Worm (Caenorhabditis elegans) whole organism, late embryonic: ENCODE results near the gene ttll-12.

Experiments used
- F13H6.1 ChIP-seq: sonication (generic microtip); optimal IDR thresholded peaks from 2 replicates; lab custom pipeline; 2016; ENCODE audit warnings: missing genetic modification characterization, missing compliant biosample characterization
- T23F11.4 ChIP-seq: fragments of 200-800 bp; sonication (Bioruptor generic); optimal IDR thresholded peaks from 2 replicates; lab custom pipeline; 2018; ENCODE audit warnings: mild to moderate bottlenecking, missing genetic modification characterization, missing compliant biosample characterization
- Y22D7AL.16 ChIP-seq: sonication (generic microtip); optimal IDR thresholded peaks from 2 replicates; lab custom pipeline; 2016; ENCODE audit warnings: missing genetic modification characterization, missing compliant biosample characterization
- ahr-1 ChIP-seq: sonication (generic microtip); optimal IDR thresholded peaks from 2 replicates; lab custom pipeline; 2016; ENCODE audit warnings: missing genetic modification characterization, missing compliant biosample characterization
- ceh-18 ChIP-seq: sonication (generic microtip); optimal IDR thresholded peaks from 2 replicates; lab custom pipeline; 2016; ENCODE audit warnings: missing genetic modification characterization, missing compliant biosample characterization
- ceh-19 ChIP-seq: fragments of 200-800 bp; sonication (Bioruptor generic); optimal IDR thresholded peaks from 2 replicates; lab custom pipeline; 2018; ENCODE audit warnings: mild to moderate bottlenecking, missing genetic modification characterization, missing compliant biosample characterization
- ceh-2 ChIP-seq: sonication (generic microtip); optimal IDR thresholded peaks from 2 replicates; lab custom pipeline; 2016; ENCODE audit warnings: missing genotype, missing genetic modification characterization, missing compliant biosample characterization
- ceh-24 ChIP-seq: sonication (generic microtip); optimal IDR thresholded peaks from 2 replicates; lab custom pipeline; 2016; ENCODE audit warnings: mild to moderate bottlenecking, missing genetic modification characterization, missing compliant biosample characterization
- ceh-30 ChIP-seq: fragments of 150-350 bp; optimal IDR thresholded peaks from 2 replicates; lab custom pipeline; 2014; ENCODE audit warnings: missing biosample characterization, missing genetic modification characterization
- ceh-31 ChIP-seq: sonication (generic microtip); optimal IDR thresholded peaks from 2 replicates; lab custom pipeline; 2016; ENCODE audit warnings: missing genetic modification characterization, missing compliant biosample characterization
- ceh-45 ChIP-seq: fragments of 200-800 bp; sonication (Bioruptor generic); IDR thresholded peaks from 2 replicates; pipeline ENCODE4 v1.3.6; 2022; ENCODE audit warnings: missing genetic modification reagents, missing genetic modification characterization, missing compliant biosample characterization
- ceh-6 ChIP-seq: fragments of 200-800 bp; sonication (Bioruptor generic); optimal IDR thresholded peaks from 2 replicates; lab custom pipeline; 2018; ENCODE audit warnings: mild to moderate bottlenecking, missing genetic modification characterization, missing compliant biosample characterization
- ceh-9 ChIP-seq: sonication (generic microtip); optimal IDR thresholded peaks from 2 replicates; lab custom pipeline; 2016; ENCODE audit warnings: mild to moderate bottlenecking, missing genetic modification characterization, inconsistent platforms, missing compliant biosample characterization
- che-1 ChIP-seq: sonication (generic microtip); optimal IDR thresholded peaks from 2 replicates; lab custom pipeline; 2016; ENCODE audit warnings: mild to moderate bottlenecking, missing genetic modification characterization, missing compliant biosample characterization
- dmd-4 ChIP-seq: sonication (generic microtip); optimal IDR thresholded peaks from 2 replicates; lab custom pipeline; 2016; ENCODE audit warnings: borderline replicate concordance, missing genetic modification characterization, missing compliant biosample characterization
- dve-1 ChIP-seq: sonication (generic microtip); optimal IDR thresholded peaks from 2 replicates; lab custom pipeline; 2017; ENCODE audit warnings: antibody characterized with exemption, mild to moderate bottlenecking, missing genetic modification characterization, missing compliant biosample characterization
- elt-2 ChIP-seq: sonication (generic microtip); optimal IDR thresholded peaks from 2 replicates; lab custom pipeline; 2016; ENCODE audit warnings: missing genetic modification reagents, missing genetic modification characterization, missing compliant biosample characterization
- fax-1 ChIP-seq: sonication (generic microtip); optimal IDR thresholded peaks from 2 replicates; lab custom pipeline; 2016; ENCODE audit warnings: missing genotype, missing genetic modification characterization, missing compliant biosample characterization
- gmeb-2 ChIP-seq: sonication (generic microtip); optimal IDR thresholded peaks from 2 replicates; lab custom pipeline; 2016; ENCODE audit warnings: missing genetic modification characterization, inconsistent platforms, missing compliant biosample characterization
- hlh-13 ChIP-seq: fragments of 200-800 bp; sonication (Bioruptor generic); optimal IDR thresholded peaks from 2 replicates; lab custom pipeline; 2018; ENCODE audit warnings: mild to moderate bottlenecking, missing genetic modification characterization, missing compliant biosample characterization
- hlh-15 ChIP-seq: sonication (generic microtip); optimal IDR thresholded peaks from 2 replicates; lab custom pipeline; 2016; ENCODE audit warnings: missing genetic modification characterization, missing compliant biosample characterization
- hlh-8 ChIP-seq: sonication (generic microtip); optimal IDR thresholded peaks from 2 replicates; lab custom pipeline; 2016; ENCODE audit warnings: missing genotype, missing genetic modification characterization, missing compliant biosample characterization
- lin-11 ChIP-seq: fragments of 200-800 bp; sonication (Bioruptor generic); optimal IDR thresholded peaks from 2 replicates; lab custom pipeline; 2018; ENCODE audit warnings: mild to moderate bottlenecking, missing genetic modification characterization, missing compliant biosample characterization
- nhr-11 ChIP-seq: fragments of 150-350 bp; optimal IDR thresholded peaks from 2 replicates; lab custom pipeline; 2014; ENCODE audit warnings: missing biosample characterization, missing genetic modification characterization
- nhr-232 ChIP-seq: sonication (generic microtip); optimal IDR thresholded peaks from 2 replicates; lab custom pipeline; 2016; ENCODE audit warnings: missing genetic modification characterization, missing compliant biosample characterization
- odd-2 ChIP-seq: sonication (generic microtip); optimal IDR thresholded peaks from 2 replicates; lab custom pipeline; 2017; ENCODE audit warnings: antibody characterized with exemption, mild to moderate bottlenecking, missing genetic modification characterization, missing compliant biosample characterization
- pat-9 ChIP-seq: fragments of 200-800 bp; sonication (Bioruptor generic); optimal IDR thresholded peaks from 2 replicates; lab custom pipeline; 2018; ENCODE audit warnings: mild to moderate bottlenecking, missing genetic modification characterization, moderate library complexity, missing compliant biosample characterization
- pax-1 ChIP-seq: fragments of 150-350 bp; optimal IDR thresholded peaks from 2 replicates; lab custom pipeline; 2014; ENCODE audit warnings: missing biosample characterization, missing genetic modification characterization
- pha-2 ChIP-seq: sonication (generic microtip); optimal IDR thresholded peaks from 2 replicates; lab custom pipeline; 2017; ENCODE audit warnings: mild to moderate bottlenecking, missing genetic modification characterization, missing compliant biosample characterization
- pha-4 ChIP-seq: fragments of 150-350 bp; optimal IDR thresholded peaks from 2 replicates; lab custom pipeline; 2018; ENCODE audit warnings: missing biosample characterization, missing genetic modification reagents, missing genetic modification characterization
- pros-1 ChIP-seq: fragments of 150-350 bp; optimal IDR thresholded peaks from 2 replicates; lab custom pipeline; 2014; ENCODE audit warnings: missing biosample characterization, missing genetic modification reagents, missing genetic modification characterization
- ref-2 ChIP-seq: sonication (generic microtip); optimal IDR thresholded peaks from 2 replicates; lab custom pipeline; 2016; ENCODE audit warnings: missing genetic modification characterization, missing compliant biosample characterization
- rnt-1 ChIP-seq: sonication (generic microtip); optimal IDR thresholded peaks from 2 replicates; lab custom pipeline; 2016; ENCODE audit warnings: missing genetic modification characterization, missing compliant biosample characterization
- sox-2 ChIP-seq: fragments of 200-800 bp; sonication (Bioruptor generic); IDR thresholded peaks from 2 replicates; pipeline ENCODE4 v1.3.6; 2022; ENCODE audit warnings: missing genetic modification reagents, missing genetic modification characterization, missing compliant biosample characterization
- sox-4 ChIP-seq: sonication (generic microtip); optimal IDR thresholded peaks from 2 replicates; lab custom pipeline; 2017; ENCODE audit warnings: mild to moderate bottlenecking, missing genetic modification characterization, inconsistent platforms, missing compliant biosample characterization
- tbx-7 ChIP-seq: sonication (generic microtip); optimal IDR thresholded peaks from 2 replicates; lab custom pipeline; 2016; ENCODE audit warnings: missing genotype, missing genetic modification characterization, missing compliant biosample characterization
- unc-42 ChIP-seq: sonication (generic microtip); optimal IDR thresholded peaks from 2 replicates; lab custom pipeline; 2016; ENCODE audit warnings: missing genotype, missing genetic modification characterization, missing compliant biosample characterization
- unc-55 ChIP-seq: sonication (generic microtip); optimal IDR thresholded peaks from 2 replicates; lab custom pipeline; 2017; ENCODE audit warnings: missing biosample characterization, missing genetic modification reagents, missing genetic modification characterization
- unc-86 ChIP-seq: sonication (generic microtip); optimal IDR thresholded peaks from 2 replicates; lab custom pipeline; 2016; ENCODE audit warnings: missing genetic modification characterization, missing compliant biosample characterization
- zip-5 ChIP-seq: sonication (generic microtip); optimal IDR thresholded peaks from 2 replicates; lab custom pipeline; 2016; ENCODE audit warnings: missing genetic modification characterization, missing compliant biosample characterization

Gene ttll-12

DNA sequence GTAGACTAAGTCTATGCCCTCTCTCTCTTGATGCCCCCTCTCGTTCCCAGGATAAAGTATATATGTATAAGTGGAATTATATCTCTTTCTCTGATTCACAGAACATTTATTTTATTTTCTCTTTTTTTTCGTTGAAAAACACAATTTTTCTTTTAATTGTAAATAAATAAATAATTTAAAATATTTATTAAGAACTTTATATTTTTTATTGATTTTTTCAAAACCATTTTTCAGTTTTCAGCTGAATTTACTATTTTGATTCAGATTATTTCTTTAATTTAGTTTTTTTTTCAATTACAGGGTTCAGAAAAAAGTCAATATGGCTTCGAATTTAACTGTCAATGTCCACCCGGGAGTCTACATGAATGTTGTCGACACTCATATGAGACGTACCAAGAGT is 7.5 kb upstream of the ttll-12 start, which contains the start of gene eif-3.F:
Gene eif-3.F (plus strand): TSS at position 301 of the 400 bp plus-strand sequence.
- TF ChIP-seq ceh-19 (GFP tag; lab: Kevin White, UChicago) (no peak), sox-4 (tag; lab: Kevin White, UChicago) (no peak), lin-11 (no peak), unc-55 (GFP tag; lab: Kevin White, UChicago) (no peak), pros-1 (no peak), hlh-13 (no peak), F13H6.1 (tag; lab: Kevin White, UChicago) (no peak), pat-9 (tag; lab: Kevin White, UChicago) (no peak), che-1 (tag; lab: Kevin White, UChicago) (no peak), ahr-1 (tag; lab: Kevin White, UChicago) (no peak), hlh-15 (tag; lab: Kevin White, UChicago) (no peak), pax-1 (tag; lab: Kevin White, UChicago) (no peak), ceh-24 (tag; lab: Kevin White, UChicago) (no peak), odd-2 (tag; lab: Kevin White, UChicago) (no peak), pha-2 (tag; lab: Kevin White, UChicago) (no peak), ceh-45 (GFP tag; lab: Robert Waterston, UW) (no peak)

DNA sequence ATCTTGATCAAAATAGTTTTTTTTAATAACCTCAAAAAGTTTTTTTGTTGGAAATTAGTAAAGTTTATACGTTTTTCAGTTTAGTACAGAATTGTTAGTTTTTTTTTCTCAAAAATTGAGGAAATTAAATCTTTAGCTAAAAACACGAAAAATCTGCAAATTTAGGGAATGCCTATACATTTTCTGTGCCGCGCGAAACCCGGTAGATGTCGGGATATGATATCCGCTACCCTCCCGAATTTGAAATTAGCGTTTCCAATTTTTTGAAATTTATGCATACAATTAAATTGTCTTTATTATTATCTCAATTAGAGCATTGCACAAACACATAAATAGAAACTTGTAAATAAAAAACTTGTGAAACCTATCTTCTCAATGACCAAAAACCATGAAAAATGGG is 5.8 kb upstream of the ttll-12 start:
- TF ChIP-seq ceh-19 (GFP tag; lab: Kevin White, UChicago) = no peak
- TF ChIP-seq hlh-13 = no peak

DNA sequence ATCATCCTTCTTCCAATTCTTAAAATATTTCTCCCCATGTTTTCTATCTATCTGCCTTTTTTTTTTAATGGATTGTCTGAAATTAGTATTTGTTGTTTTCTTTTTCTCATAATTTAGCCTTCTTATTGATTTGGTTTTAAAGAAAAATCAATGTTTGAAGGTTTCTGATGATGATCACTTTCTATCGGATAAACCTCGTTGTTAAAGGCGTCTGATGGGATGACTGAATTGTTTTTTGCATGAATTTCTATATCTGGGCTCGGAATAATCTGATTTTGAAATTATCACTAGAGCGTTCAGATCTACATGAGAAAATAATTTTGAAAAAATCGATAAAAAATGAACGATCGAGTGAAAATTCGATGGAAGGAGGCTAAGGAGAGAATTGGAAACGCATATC is 5.1 kb upstream of the ttll-12 start, which contains the start of gene scp-1:
Gene scp-1 (plus strand): TSS at position 301 of the 400 bp plus-strand sequence.
- TF ChIP-seq sox-2 = no peak
- TF ChIP-seq ceh-30 (tag; lab: Kevin White, UChicago) = no peak
- no peak for TF ChIP-seq nhr-11 (tag; lab: Kevin White, UChicago)
- no peak for TF ChIP-seq pros-1
- TF ChIP-seq ceh-31 = no peak
- TF ChIP-seq rnt-1 (tag; lab: Kevin White, UChicago) = no peak
- TF ChIP-seq nhr-232 (tag; lab: Kevin White, UChicago) = no peak
- TF ChIP-seq unc-55 (GFP tag; lab: Kevin White, UChicago) = no peak
- TF ChIP-seq ceh-9 (tag; lab: Kevin White, UChicago) = no peak
- TF ChIP-seq che-1 (tag; lab: Kevin White, UChicago) = no peak
- TF ChIP-seq T23F11.4 (GFP tag; lab: Kevin White, UChicago) = no peak
- TF ChIP-seq dmd-4 (tag; lab: Kevin White, UChicago) = no peak
- TF ChIP-seq, all 69 proteins: peak for 0

DNA sequence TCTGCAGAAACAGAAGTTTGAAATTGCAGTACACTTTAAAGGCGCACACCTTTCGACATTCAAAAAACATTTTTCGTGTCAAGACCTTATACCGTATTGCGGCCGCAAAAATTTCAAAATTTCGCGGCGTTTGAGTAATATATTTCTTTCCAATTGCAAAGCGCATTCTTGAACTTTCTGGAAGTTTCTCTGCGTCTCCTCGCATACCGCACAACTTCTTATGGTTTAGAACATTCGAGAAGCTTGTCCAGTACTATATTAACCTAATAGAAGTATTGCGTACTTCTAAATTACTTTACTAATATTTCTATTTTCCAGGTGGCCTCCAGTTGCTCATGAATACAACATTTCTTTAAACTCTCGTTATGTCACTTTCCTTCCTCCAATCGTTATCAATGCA is 2.1 kb upstream of the ttll-12 start:
- TF ChIP-seq ceh-18 = no peak
- no peak for TF ChIP-seq unc-42 (tag; lab: Kevin White, UChicago)
- TF ChIP-seq dmd-4 (tag; lab: Kevin White, UChicago) = no peak
- TF ChIP-seq elt-2 (tag; lab: Kevin White, UChicago) = no peak
- TF ChIP-seq tbx-7 (tag; lab: Kevin White, UChicago) = no peak
- no peak for TF ChIP-seq fax-1
- TF ChIP-seq, all 69 proteins: peak for 0

DNA sequence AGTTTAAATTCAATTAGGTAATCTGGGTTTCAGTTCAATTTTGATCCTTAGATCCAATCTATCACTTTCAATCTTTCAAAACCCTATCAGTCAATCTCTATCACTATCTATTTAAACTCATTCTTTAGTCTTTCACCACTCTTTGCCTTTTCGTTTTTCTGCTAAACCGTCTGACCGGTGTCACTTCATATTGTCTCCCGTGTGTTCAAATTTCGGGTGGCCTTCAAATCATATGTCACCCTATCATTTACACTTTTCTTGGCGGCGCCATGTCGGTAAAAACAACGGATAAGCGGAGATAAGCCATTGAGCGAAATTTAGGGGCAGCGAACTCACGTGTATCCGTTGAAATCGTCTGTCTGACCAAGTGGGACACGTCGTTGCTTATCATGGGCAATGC is 5.2 kb downstream of the ttll-12 start:
- no peak for TF ChIP-seq ceh-19 (GFP tag; lab: Kevin White, UChicago)
- no peak for TF ChIP-seq hlh-8
- no peak for TF ChIP-seq ref-2
- TF ChIP-seq pros-1 = no peak
- TF ChIP-seq nhr-11 (tag; lab: Kevin White, UChicago) = no peak
- no peak for TF ChIP-seq zip-5 (tag; lab: Kevin White, UChicago)
- TF ChIP-seq Y22D7AL.16 (tag; lab: Kevin White, UChicago) = no peak
- TF ChIP-seq dve-1 = no peak
- TF ChIP-seq che-1 (tag; lab: Kevin White, UChicago) = no peak
- TF ChIP-seq ceh-9 (tag; lab: Kevin White, UChicago) = no peak
- TF ChIP-seq unc-86 (tag; lab: Kevin White, UChicago) = no peak
- TF ChIP-seq gmeb-2 (tag; lab: Kevin White, UChicago) = no peak
- TF ChIP-seq F13H6.1 (tag; lab: Kevin White, UChicago) = no peak
- TF ChIP-seq ceh-2 (tag; lab: Kevin White, UChicago) = no peak
- TF ChIP-seq pha-4 (tag; lab: Kevin White, UChicago) = no peak
- no peak for TF ChIP-seq ceh-6 (GFP tag; lab: Kevin White, UChicago)
